Worm (Caenorhabditis elegans): ENCODE measurements around the gene ech-5.

Gene ech-5

DNA sequence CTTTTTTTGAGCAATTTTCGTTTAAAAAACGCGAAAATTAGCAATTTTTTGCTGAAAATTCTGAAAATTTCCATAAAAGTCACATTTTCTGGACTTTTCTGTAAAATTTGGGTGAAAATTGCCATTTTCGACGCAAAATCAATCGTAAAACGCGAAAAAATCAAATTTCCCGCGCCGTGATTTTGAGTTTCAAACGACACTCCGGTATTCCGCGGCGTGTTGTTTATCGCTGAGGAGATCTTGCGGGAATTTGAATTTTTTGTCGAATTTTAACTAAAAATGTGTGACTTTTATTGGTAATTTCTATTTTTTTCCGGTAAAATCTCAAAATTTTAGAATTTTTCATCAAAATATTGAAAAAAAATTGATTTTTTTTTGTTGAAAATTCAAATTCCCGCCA is 4.3 kb downstream of the ech-5 start:
- TF ChIP-seq lsy-2 (tag; optimal IDR thresholded peaks at IDR 0.05) (no peak), sem-4 (tag; optimal IDR thresholded peaks at IDR 0.05) (no peak), skn-1 (tag; optimal IDR thresholded peaks at IDR 0.05) (no peak), ceh-82 (tag; optimal IDR thresholded peaks at IDR 0.05) (no peak), nhr-25 (tag; optimal IDR thresholded peaks at IDR 0.05) (no peak), mab-5 (tag; optimal IDR thresholded peaks at IDR 0.05) (no peak), elt-3 (tag; optimal IDR thresholded peaks at IDR 0.05) (no peak), aly-2 (tag; optimal IDR thresholded peaks at IDR 0.05) (no peak), alr-1 (tag; optimal IDR thresholded peaks at IDR 0.05) (no peak), ZK546.5 (tag; optimal IDR thresholded peaks at IDR 0.05) (no peak), ztf-11 (tag; optimal IDR thresholded peaks at IDR 0.05) (no peak), F13H6.1 (tag; optimal IDR thresholded peaks at IDR 0.05) (no peak), ceh-16 (tag; optimal IDR thresholded peaks at IDR 0.05) (no peak), nhr-237 (tag; optimal IDR thresholded peaks at IDR 0.05) (no peak), nhr-12 (tag; optimal IDR thresholded peaks at IDR 0.05) (no peak), unc-55 (GFP tag; optimal IDR thresholded peaks at IDR 0.05) (no peak), nhr-77 (tag; optimal IDR thresholded peaks at IDR 0.05) (no peak), blmp-1 (tag; optimal IDR thresholded peaks at IDR 0.05; ENCODE audit: insufficient read depth) (no peak)

DNA sequence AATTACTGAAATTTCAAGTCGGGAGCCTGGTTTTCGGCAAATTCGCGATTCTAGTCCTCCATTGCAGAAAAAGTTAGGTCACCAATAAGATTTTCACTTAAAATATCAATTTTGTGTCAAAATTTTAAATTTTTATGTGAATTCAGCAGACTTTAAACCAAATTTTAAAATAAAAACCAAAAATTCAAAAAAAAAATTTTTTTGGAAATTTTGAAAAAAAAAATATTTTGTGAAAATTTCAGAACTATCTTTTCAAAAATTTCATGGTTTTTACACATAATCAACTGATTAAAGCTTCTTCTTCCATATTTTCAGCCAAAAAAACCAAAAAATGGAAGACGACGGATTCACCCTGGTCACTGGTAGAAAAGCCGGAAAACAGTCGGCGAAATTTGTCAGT is 8.0 kb downstream of the ech-5 start, which contains the start of gene Y55F3BL.4:
TSS of gene Y55F3BL.4 (plus strand) at position 301 of the 400 bp plus-strand sequence.
- no peak for TF ChIP-seq lin-39 (tag; optimal IDR thresholded peaks at IDR 0.05)
- no peak for TF ChIP-seq peb-1 (tag; optimal IDR thresholded peaks at IDR 0.05)
- TF ChIP-seq sma-9 (GFP tag; optimal IDR thresholded peaks at IDR 0.05) = no peak
- TF ChIP-seq sma-9 (tag; optimal IDR thresholded peaks at IDR 0.05) = no peak
- TF ChIP-seq ceh-16 (tag; optimal IDR thresholded peaks at IDR 0.05) = no peak
- TF ChIP-seq snpc-4 (tag; optimal IDR thresholded peaks at IDR 0.05) = no peak
- no peak for TF ChIP-seq F13H6.1 (tag; optimal IDR thresholded peaks at IDR 0.05)
- no peak for TF ChIP-seq nhr-237 (tag; optimal IDR thresholded peaks at IDR 0.05)
- TF ChIP-seq ztf-11 (tag; optimal IDR thresholded peaks at IDR 0.05) = no peak
- no peak for TF ChIP-seq R02D3.7 (tag; optimal IDR thresholded peaks at IDR 0.05)
- TF ChIP-seq egl-27 (tag; optimal IDR thresholded peaks at IDR 0.05) = no peak
- no peak for TF ChIP-seq nhr-10 (tag; optimal IDR thresholded peaks at IDR 0.05)
- no peak for TF ChIP-seq elt-3 (tag; optimal IDR thresholded peaks at IDR 0.05)
- no peak for TF ChIP-seq ztf-1 (GFP tag; conservative IDR thresholded peaks at IDR 0.05)
- no peak for TF ChIP-seq ZK546.5 (tag; optimal IDR thresholded peaks at IDR 0.05)
- no peak for TF ChIP-seq crh-2 (tag; optimal IDR thresholded peaks at IDR 0.05)
- no peak for TF ChIP-seq nhr-12 (tag; optimal IDR thresholded peaks at IDR 0.05)

DNA sequence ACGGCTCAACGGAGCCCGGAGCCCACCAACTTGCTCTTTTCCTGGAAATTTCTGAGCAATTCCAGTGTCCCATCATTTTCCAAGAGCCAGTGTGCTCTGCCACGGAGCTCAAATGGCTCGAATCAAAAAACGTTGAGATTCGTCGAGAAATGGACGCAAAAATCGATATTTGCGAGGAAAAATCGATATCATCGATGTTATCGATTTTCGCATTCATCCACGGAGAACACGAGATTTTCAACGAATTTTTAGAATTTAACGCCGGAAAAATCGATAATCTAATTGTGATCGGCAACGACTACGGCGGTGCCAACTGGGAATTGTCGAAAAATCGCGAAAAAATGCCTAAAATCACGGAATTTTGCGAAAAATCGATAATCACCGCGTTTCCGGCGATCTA is 8.9 kb downstream of the ech-5 start:
- TF ChIP-seq nhr-21 (tag; optimal IDR thresholded peaks at IDR 0.05) (no peak), nhr-237 (tag; optimal IDR thresholded peaks at IDR 0.05) (no peak), ztf-11 (tag; optimal IDR thresholded peaks at IDR 0.05) (no peak), alr-1 (tag; optimal IDR thresholded peaks at IDR 0.05) (no peak), blmp-1 (tag; optimal IDR thresholded peaks at IDR 0.05; ENCODE audit: insufficient read depth) (no peak)

DNA sequence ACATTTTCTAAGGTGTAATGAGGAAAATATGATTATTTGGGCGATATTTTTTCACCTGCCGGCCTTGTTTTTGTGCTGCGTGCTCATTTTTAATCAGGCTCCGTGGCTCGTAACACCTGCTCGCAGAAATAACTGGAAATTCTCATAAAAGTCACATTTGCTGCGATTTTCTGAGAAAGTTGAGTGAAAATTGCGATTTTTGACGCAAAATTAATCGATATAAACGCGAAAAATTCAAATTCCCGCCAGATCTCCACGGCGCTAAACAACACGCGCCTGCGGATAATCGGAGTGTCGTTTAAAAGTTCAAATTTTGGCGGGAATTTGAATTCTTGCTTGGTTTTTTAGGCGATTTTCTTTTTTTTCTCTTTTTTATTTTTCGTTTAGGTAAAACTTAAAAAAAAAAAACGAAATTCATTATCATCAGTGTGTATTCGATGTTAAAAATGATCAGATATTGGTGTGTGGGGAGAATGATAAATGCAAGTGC is 10.2 kb downstream of the ech-5 start, which contains the start of gene Y55F3BL.6:
TSS of gene Y55F3BL.6 (minus strand) at position 51 of the 490 bp plus-strand sequence.
- TF ChIP-seq R02D3.7 (tag; optimal IDR thresholded peaks at IDR 0.05) = no peak
- peak; percentile 34 for TF ChIP-seq lin-11 (tag; optimal IDR thresholded peaks at IDR 0.05)
- no peak for TF ChIP-seq Y55F3AM.14 (GFP tag; optimal IDR thresholded peaks at IDR 0.05)

DNA sequence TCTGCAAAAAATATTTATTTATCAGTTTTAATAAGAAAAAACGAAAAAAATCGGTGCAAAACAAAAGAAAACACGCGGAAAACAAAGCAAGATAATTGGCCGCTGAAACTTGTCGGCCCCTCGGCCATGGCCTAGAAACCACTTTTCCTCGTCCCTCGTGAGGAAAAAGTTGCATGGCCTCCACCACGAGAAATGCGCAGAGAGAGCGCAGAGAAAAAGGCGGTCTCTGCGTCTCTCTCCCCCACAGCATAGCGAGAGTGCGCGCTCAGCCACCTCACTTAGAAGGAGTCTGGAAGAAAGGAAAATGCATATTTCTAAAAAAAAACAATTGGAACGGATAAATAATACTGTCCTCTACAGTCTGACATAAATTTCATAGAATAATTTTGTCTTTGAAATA is 16.5 kb downstream of the ech-5 start:
- TF ChIP-seq unc-55 (GFP tag; optimal IDR thresholded peaks at IDR 0.05) = peak; percentile 55
- TF ChIP-seq gmeb-1 (tag; optimal IDR thresholded peaks at IDR 0.05) = peak; percentile 29
- TF ChIP-seq lsy-2 (tag; optimal IDR thresholded peaks at IDR 0.05) = peak in 1 of 2 experiments; percentile 31
- TF ChIP-seq F13H6.1 (tag; optimal IDR thresholded peaks at IDR 0.05) = peak; percentile 6

DNA sequence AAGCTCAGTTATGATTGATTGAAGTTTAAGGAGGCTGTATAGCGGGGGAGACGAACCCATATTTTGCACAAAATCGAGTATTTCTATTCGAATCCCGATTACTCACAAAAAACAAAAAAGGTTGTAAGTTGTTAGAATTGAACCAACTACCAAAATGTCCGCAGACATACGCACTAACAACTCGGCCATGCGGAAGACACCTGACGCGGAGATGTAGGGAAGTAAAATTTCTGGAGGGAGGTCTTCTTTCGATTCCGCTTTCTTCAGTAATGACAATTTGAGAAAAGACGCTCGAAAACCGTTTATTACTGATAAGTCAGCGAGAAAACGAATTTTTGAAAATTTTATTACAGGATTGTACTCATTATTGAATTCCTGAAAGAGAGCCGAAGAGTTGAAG is 21.1 kb downstream of the ech-5 start:
- no peak for TF ChIP-seq elt-3 (tag; optimal IDR thresholded peaks at IDR 0.05)
- TF ChIP-seq ama-1 (optimal IDR thresholded peaks at IDR 0.05) = no peak
- no peak for TF ChIP-seq nhr-10 (tag; optimal IDR thresholded peaks at IDR 0.05)
- TF ChIP-seq mdl-1 (tag; optimal IDR thresholded peaks at IDR 0.05) = no peak
- TF ChIP-seq C34F6.9 (tag; optimal IDR thresholded peaks at IDR 0.05) = no peak
- no peak for TF ChIP-seq F13H6.1 (tag; optimal IDR thresholded peaks at IDR 0.05)
- no peak for TF ChIP-seq mab-5 (tag; optimal IDR thresholded peaks at IDR 0.05)
- no peak for TF ChIP-seq snpc-4 (tag; optimal IDR thresholded peaks at IDR 0.05)
- TF ChIP-seq peb-1 (tag; optimal IDR thresholded peaks at IDR 0.05) = no peak
- TF ChIP-seq alr-1 (tag; optimal IDR thresholded peaks at IDR 0.05) = no peak
- no peak for TF ChIP-seq unc-39 (tag; optimal IDR thresholded peaks at IDR 0.05)
- TF ChIP-seq ZK546.5 (tag; optimal IDR thresholded peaks at IDR 0.05) = no peak

Measured in whole organism, L2 larva.